Worm (Caenorhabditis elegans) whole organism, late embryonic: Measurements from ENCODE around the gene W02D7.5.
A peak's percentile ranks its signal among the peaks of the same experiment; 100 is the strongest.
"Not testable (repeated sequence)": the region's sequence is repeated elsewhere in the genome, so short reads cannot be mapped to it uniquely, and the experiment has no call there.

Experiments used
- K09A11.1 ChIP-seq: sonication (generic microtip); optimal IDR thresholded peaks from 2 replicates; lab custom pipeline; 2017; ENCODE audit warnings: antibody characterized with exemption, mild to moderate bottlenecking, missing genetic modification characterization, missing compliant biosample characterization; ENCODE audit not compliant: insufficient read depth
- T23F11.4 ChIP-seq: fragments of 200-800 bp; sonication (Bioruptor generic); optimal IDR thresholded peaks from 2 replicates; lab custom pipeline; 2018; ENCODE audit warnings: mild to moderate bottlenecking, missing genetic modification characterization, missing compliant biosample characterization
- Y22D7AL.16 ChIP-seq: sonication (generic microtip); optimal IDR thresholded peaks from 2 replicates; lab custom pipeline; 2016; ENCODE audit warnings: missing genetic modification characterization, missing compliant biosample characterization
- ahr-1 ChIP-seq: sonication (generic microtip); optimal IDR thresholded peaks from 2 replicates; lab custom pipeline; 2016; ENCODE audit warnings: missing genetic modification characterization, missing compliant biosample characterization
- ceh-14 ChIP-seq: sonication (generic microtip); optimal IDR thresholded peaks from 2 replicates; lab custom pipeline; 2016; ENCODE audit warnings: missing genotype, missing genetic modification characterization, missing compliant biosample characterization
- ceh-18 ChIP-seq: sonication (generic microtip); optimal IDR thresholded peaks from 2 replicates; lab custom pipeline; 2016; ENCODE audit warnings: missing genetic modification characterization, missing compliant biosample characterization
- ceh-22 ChIP-seq: sonication (generic microtip); optimal IDR thresholded peaks from 2 replicates; lab custom pipeline; 2017; ENCODE audit warnings: missing biosample characterization, missing genetic modification characterization
- ceh-34 ChIP-seq: sonication (generic microtip); optimal IDR thresholded peaks from 2 replicates; lab custom pipeline; 2016; ENCODE audit warnings: mild to moderate bottlenecking, missing genetic modification characterization, missing compliant biosample characterization
- ceh-45 ChIP-seq: fragments of 200-800 bp; sonication (Bioruptor generic); IDR thresholded peaks from 2 replicates; pipeline ENCODE4 v1.3.6; 2022; ENCODE audit warnings: missing genetic modification reagents, missing genetic modification characterization, missing compliant biosample characterization
- ceh-48 ChIP-seq: sonication (generic microtip); optimal IDR thresholded peaks from 2 replicates; lab custom pipeline; 2016; ENCODE audit warnings: missing genetic modification characterization, inconsistent platforms, missing compliant biosample characterization
- ceh-6 ChIP-seq: fragments of 200-800 bp; sonication (Bioruptor generic); optimal IDR thresholded peaks from 2 replicates; lab custom pipeline; 2018; ENCODE audit warnings: mild to moderate bottlenecking, missing genetic modification characterization, missing compliant biosample characterization
- ceh-9 ChIP-seq: sonication (generic microtip); optimal IDR thresholded peaks from 2 replicates; lab custom pipeline; 2016; ENCODE audit warnings: mild to moderate bottlenecking, missing genetic modification characterization, inconsistent platforms, missing compliant biosample characterization
- elt-2 ChIP-seq: sonication (generic microtip); optimal IDR thresholded peaks from 2 replicates; lab custom pipeline; 2016; ENCODE audit warnings: missing genetic modification reagents, missing genetic modification characterization, missing compliant biosample characterization
- ets-4 ChIP-seq: sonication (generic microtip); optimal IDR thresholded peaks from 2 replicates; lab custom pipeline; 2016; ENCODE audit warnings: missing genetic modification characterization, missing compliant biosample characterization
- eyg-1 ChIP-seq: sonication (generic microtip); optimal IDR thresholded peaks from 2 replicates; lab custom pipeline; 2016; ENCODE audit warnings: missing genotype, missing genetic modification characterization, missing compliant biosample characterization
- fax-1 ChIP-seq: sonication (generic microtip); optimal IDR thresholded peaks from 2 replicates; lab custom pipeline; 2016; ENCODE audit warnings: missing genotype, missing genetic modification characterization, missing compliant biosample characterization
- fkh-6 ChIP-seq: sonication (generic microtip); optimal IDR thresholded peaks from 2 replicates; lab custom pipeline; 2016; ENCODE audit warnings: missing genetic modification characterization, missing compliant biosample characterization
- hlh-13 ChIP-seq: fragments of 200-800 bp; sonication (Bioruptor generic); optimal IDR thresholded peaks from 2 replicates; lab custom pipeline; 2018; ENCODE audit warnings: mild to moderate bottlenecking, missing genetic modification characterization, missing compliant biosample characterization
- lin-11 ChIP-seq: fragments of 200-800 bp; sonication (Bioruptor generic); optimal IDR thresholded peaks from 2 replicates; lab custom pipeline; 2018; ENCODE audit warnings: mild to moderate bottlenecking, missing genetic modification characterization, missing compliant biosample characterization
- madf-2 ChIP-seq: sonication (generic microtip); optimal IDR thresholded peaks from 2 replicates; lab custom pipeline; 2017; ENCODE audit warnings: missing genetic modification characterization, missing compliant biosample characterization
- nfya-1 ChIP-seq: sonication (generic microtip); optimal IDR thresholded peaks from 2 replicates; lab custom pipeline; 2017; ENCODE audit warnings: missing genetic modification characterization, mild to moderate bottlenecking, missing compliant biosample characterization, antibody characterized with exemption, moderate library complexity
- nhr-232 ChIP-seq: sonication (generic microtip); optimal IDR thresholded peaks from 2 replicates; lab custom pipeline; 2016; ENCODE audit warnings: missing genetic modification characterization, missing compliant biosample characterization
- pag-3 ChIP-seq: sonication (generic microtip); optimal IDR thresholded peaks from 2 replicates; lab custom pipeline; 2016; ENCODE audit warnings: missing compliant biosample characterization, missing genetic modification characterization, borderline replicate concordance
- pha-4 ChIP-seq: fragments of 150-350 bp; optimal IDR thresholded peaks from 2 replicates; lab custom pipeline; 2018; ENCODE audit warnings: missing biosample characterization, missing genetic modification reagents, missing genetic modification characterization
- pqm-1 ChIP-seq: sonication (generic microtip); optimal IDR thresholded peaks from 2 replicates; lab custom pipeline; 2016; ENCODE audit warnings: missing genetic modification characterization, missing compliant biosample characterization
- pros-1 ChIP-seq: fragments of 150-350 bp; optimal IDR thresholded peaks from 2 replicates; lab custom pipeline; 2014; ENCODE audit warnings: missing biosample characterization, missing genetic modification reagents, missing genetic modification characterization
- syd-9 ChIP-seq: sonication (generic microtip); optimal IDR thresholded peaks from 2 replicates; lab custom pipeline; 2016; ENCODE audit warnings: mild to moderate bottlenecking, missing genetic modification characterization, moderate library complexity, missing compliant biosample characterization
- ttx-3 ChIP-seq: sonication (generic microtip); optimal IDR thresholded peaks from 2 replicates; lab custom pipeline; 2016; ENCODE audit warnings: missing genetic modification reagents, missing genetic modification characterization, missing compliant biosample characterization
- unc-3 ChIP-seq, 2 experiments: fragments of 200-800 bp in 1 of 2; sonication (Bioruptor generic) in 1 of 2; sonication (generic microtip) in 1 of 2; conservative IDR thresholded peaks in 1 of 2; optimal IDR thresholded peaks in 1 of 2; 2 replicates each; pipeline versions ENCODE4 v1.3.6 to Lab custom; 2016 to 2022; ENCODE audit warnings: missing compliant biosample characterization in 2 of 2, missing genetic modification characterization in 2 of 2, missing genetic modification reagents in 1 of 2
- unc-55 ChIP-seq: sonication (generic microtip); optimal IDR thresholded peaks from 2 replicates; lab custom pipeline; 2017; ENCODE audit warnings: missing biosample characterization, missing genetic modification reagents, missing genetic modification characterization
- zip-5 ChIP-seq: sonication (generic microtip); optimal IDR thresholded peaks from 2 replicates; lab custom pipeline; 2016; ENCODE audit warnings: missing genetic modification characterization, missing compliant biosample characterization

Gene W02D7.5

DNA sequence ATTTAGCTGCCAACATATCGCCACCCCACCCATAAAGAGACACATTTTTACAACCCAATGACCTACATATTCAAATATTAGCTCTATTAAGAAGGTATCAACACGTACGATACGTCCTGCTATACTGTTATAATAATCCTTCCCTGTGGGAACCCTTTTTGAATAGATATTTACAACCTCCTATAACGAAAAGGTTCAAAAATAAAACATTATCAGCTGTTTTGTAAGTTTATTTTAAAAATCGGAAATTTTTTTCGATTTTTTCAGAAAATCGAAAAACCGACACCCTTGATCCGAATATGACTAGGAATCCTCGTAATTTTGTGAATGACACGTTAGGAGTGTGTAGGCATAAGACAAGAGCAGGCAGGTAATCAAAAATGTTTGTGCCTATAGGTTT lies 41.9 kb upstream of the W02D7.5 start, which contains the start of gene C08D8.7:
Gene C08D8.7 (plus strand): TSS at position 301 of the 400 bp plus-strand sequence.
- TF ChIP-seq fkh-6; K09A11.1 (tag; lab: Kevin White, UChicago); elt-2: not testable (repeated sequence)

DNA sequence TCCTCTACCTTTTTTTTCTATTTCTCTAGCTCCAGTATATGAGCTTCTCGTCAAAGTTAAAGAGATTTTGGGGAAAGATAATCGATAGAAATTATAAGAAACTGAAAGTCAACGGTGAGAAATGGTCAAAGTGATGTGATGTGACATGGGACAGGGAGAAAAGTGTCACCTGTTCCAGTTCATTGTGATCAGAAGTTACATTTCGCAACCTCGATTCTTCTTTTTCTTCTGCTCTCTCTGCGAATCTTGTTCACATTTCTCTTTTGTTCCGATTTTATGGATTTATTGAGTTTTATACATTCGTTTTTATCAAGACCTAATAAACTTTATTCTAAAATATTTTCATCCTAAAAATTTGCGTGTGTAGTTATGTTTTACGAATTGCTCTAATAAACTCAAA lies 36.6 kb upstream of the W02D7.5 start:
- TF ChIP-seq ttx-3 (tag; lab: Kevin White, UChicago), result no peak
- TF ChIP-seq unc-55 (GFP tag; lab: Kevin White, UChicago), result peak; percentile 66

DNA sequence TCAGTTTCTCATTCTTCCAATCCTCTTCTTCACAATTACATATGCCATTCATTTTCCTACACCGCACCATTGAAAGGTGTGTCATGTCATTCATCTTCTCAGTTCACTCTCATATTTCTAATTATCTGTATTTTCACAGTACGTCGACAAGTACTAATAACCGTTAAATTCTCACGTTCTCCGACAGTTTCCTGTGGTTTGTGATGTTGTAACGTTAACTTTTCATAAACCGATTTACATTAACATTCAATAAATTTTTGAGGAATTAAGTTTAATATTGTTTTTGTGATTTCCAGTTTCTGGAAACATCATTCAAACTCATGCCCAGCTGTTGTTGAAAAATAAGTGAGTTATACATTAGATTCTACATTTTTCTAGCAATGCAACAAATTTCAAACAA lies 35.3 kb upstream of the W02D7.5 start, which contains the start of gene tmd-2:
Gene tmd-2 (plus strand): TSS at position 301 of the 400 bp plus-strand sequence.
- TF ChIP-seq ceh-9 (tag; lab: Kevin White, UChicago), result no peak
- TF ChIP-seq, all 69 proteins: peak for 0

DNA sequence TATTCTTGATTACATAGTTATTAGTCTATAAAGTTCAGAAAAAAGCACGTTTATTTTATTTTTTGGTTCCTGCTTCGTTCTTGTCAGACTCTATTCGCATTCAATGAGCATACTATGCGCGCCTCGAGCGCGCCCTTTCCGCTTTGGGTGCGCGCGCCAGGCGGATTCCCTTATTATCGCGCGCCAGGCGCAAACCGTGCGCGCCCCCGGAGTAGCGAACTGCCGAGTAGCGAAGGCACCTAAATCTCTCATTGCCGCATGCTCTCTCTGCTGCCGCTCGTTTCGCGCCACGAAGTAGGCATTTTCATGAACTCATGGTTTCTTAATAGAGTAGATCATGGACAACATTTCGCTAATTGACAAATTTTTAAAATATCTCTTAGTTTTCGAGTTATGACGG lies 28.0 kb upstream of the W02D7.5 start:
- no peak for TF ChIP-seq ahr-1 (tag; lab: Kevin White, UChicago)
- TF ChIP-seq, all 69 proteins: peak for 0

DNA sequence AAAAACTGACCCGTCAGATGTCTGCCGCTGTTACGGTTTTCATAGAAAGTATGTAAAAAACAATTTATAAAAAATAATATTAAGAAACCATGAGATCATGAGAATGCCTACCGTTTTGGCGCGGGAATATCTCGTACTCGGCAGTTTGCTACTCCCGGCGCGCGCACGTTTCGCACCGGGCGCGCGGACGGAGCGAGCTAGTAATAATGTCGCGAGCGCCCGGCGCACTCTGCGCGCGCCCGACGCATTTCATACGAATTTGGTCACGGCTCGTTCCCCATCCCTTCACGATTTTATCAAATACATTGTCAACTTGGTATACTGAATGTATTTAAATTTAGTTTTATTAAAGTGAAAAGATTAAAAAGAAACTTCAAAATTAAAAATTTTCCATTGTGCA lies 26.9 kb upstream of the W02D7.5 start:
- TF ChIP-seq zip-5 (no peak), ceh-22 (tag; lab: Kevin White, UChicago) (no peak)
- TF ChIP-seq, all 69 proteins: peak for 0

DNA sequence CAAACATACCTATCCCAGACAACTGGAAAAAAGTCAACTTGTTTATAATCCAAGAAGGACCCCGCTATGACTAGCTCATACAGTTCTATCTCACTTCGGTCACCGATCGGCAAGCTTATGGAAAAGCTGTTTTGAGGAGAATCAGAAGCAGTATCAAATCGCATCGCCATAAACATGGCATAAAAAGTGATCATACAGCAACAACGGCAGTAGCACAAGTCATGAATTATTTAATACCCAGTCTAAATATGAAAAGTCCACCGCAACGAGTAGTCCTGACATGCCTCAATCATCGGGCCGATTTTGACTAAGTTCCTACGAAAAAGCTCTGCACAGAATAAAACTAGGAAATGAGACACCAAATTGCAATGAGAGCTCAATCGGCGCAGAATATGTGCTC lies 24.5 kb upstream of the W02D7.5 start:
- TF ChIP-seq eyg-1 (tag; lab: Kevin White, UChicago), result no peak

DNA sequence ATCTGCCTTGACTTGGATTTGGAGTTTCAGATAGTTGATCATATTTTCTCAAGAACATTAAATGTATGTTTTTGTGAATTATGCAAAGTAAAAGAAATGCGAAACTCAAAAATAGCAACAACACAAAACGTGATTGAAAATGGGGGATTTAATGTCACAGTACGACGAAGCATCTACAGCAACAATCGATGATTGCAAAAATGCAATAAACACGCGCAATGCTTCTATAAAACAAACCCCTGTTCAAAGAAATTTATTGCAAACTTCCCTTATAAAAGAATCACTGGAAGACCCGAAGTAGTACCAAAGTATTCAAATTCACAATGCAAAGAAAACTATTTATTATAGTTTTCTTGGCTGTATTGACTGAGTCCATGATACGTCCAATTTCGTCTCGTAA lies 19.1 kb upstream of the W02D7.5 start, which contains the start of gene clec-219:
Gene clec-219 (plus strand): TSS at position 301 of the 400 bp plus-strand sequence.
- TF ChIP-seq ceh-48 (tag; lab: Kevin White, UChicago), result no peak
- no peak for TF ChIP-seq syd-9
- TF ChIP-seq pqm-1 (tag; lab: Kevin White, UChicago), result no peak
- TF ChIP-seq hlh-13 (GFP tag; lab: Kevin White, UChicago), result no peak
- TF ChIP-seq fax-1 (tag; lab: Kevin White, UChicago), result no peak
- no peak for TF ChIP-seq ceh-9 (tag; lab: Kevin White, UChicago)
- no peak for TF ChIP-seq T23F11.4 (GFP tag; lab: Kevin White, UChicago)
- no peak for TF ChIP-seq nhr-232 (tag; lab: Kevin White, UChicago)
- no peak for TF ChIP-seq ets-4 (tag; lab: Kevin White, UChicago)

DNA sequence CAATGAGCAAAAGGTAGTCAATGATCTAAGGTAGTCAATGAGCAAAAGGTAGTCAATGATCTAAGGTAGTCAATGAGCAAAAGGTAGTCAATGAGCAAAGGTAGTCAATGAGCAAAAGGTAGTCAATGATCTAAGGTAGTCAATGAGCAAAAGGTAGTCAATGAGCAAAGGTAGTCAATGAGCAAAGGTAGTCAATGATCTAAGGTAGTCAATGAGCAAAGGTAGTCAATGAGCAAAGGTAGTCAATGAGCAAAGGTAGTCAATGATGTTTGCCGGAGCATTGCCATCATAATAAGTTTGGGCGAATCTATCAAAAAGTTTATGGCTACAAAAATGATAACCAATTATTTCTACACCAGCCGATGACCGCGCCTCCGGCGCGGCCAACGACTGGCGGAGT lies 15.7 kb upstream of the W02D7.5 start:
- TF ChIP-seq ceh-45 (GFP tag; lab: Robert Waterston, UW) (peak; percentile 58), unc-3 (GFP tag; conservative IDR thresholded peaks at IDR 0.05; lab: Robert Waterston, UW) (0 out of 2 replicates have a peak, but pooled peaks have one; percentile 25)
- TF ChIP-seq unc-3 (tag; optimal IDR thresholded peaks at IDR 0.05; lab: Kevin White, UChicago), result not testable (repeated sequence)

DNA sequence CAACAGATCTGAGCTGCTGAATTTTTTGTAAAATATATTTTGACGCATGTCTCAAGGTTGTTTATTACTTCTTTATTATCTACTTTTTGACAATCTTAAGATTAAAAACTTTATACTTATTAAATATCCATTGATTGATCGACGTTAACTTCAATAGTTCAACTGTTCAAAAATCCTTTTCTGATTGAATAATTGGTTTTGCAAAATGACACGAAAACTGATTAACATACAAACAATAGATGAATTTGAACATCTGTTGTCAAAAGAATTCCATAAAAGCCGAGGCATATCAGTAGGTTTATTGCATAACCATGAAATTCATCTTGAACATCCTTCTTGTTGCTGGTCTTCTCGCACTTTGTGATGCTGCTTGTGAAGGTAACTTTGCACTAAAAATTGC lies 12.2 kb upstream of the W02D7.5 start, which contains the start of gene W02D7.12:
Gene W02D7.12 (plus strand): TSS at position 301 of the 400 bp plus-strand sequence.
- TF ChIP-seq pag-3 (tag; lab: Kevin White, UChicago) (no peak), pros-1 (tag; lab: Kevin White, UChicago) (no peak), Y22D7AL.16 (tag; lab: Kevin White, UChicago) (no peak), ahr-1 (tag; lab: Kevin White, UChicago) (no peak), pha-4 (tag; lab: Kevin White, UChicago) (no peak), lin-11 (tag; lab: Kevin White, UChicago) (no peak), madf-2 (tag; lab: Kevin White, UChicago) (no peak), ceh-18 (tag; lab: Kevin White, UChicago) (no peak), ceh-14 (tag; lab: Kevin White, UChicago) (no peak), ceh-34 (tag; lab: Kevin White, UChicago) (no peak), ceh-6 (no peak), nfya-1 (tag; lab: Kevin White, UChicago) (no peak)
